Fruit fly (Drosophila melanogaster) whole organism, adult: ENCODE measurements around the gene CG4133.

Source experiments
- CG12768 ChIP-seq: fragments of 200-800 bp; sonication (Bioruptor generic); optimal IDR thresholded peaks from 2 replicates; lab custom pipeline; 2017; ENCODE audit warnings: missing biosample characterization, missing genetic modification characterization, mild to moderate bottlenecking, moderate library complexity, missing genetic modification reagents
- CG14711 ChIP-seq: fragments of 200-800 bp; sonication (Bioruptor generic); optimal IDR thresholded peaks from 2 replicates; lab custom pipeline; 2018; ENCODE audit warnings: missing biosample characterization, mild to moderate bottlenecking, missing genetic modification characterization, moderate library complexity
- CG1620 ChIP-seq: fragments of 200-800 bp; sonication (Bioruptor generic); optimal IDR thresholded peaks from 2 replicates; lab custom pipeline; 2016; ENCODE audit warnings: missing biosample characterization, missing genetic modification characterization
- CG33017 ChIP-seq: fragments of 200-800 bp; sonication (Bioruptor generic); optimal IDR thresholded peaks from 2 replicates; lab custom pipeline; 2018; ENCODE audit warnings: missing biosample characterization, mild to moderate bottlenecking, missing genetic modification characterization, moderate library complexity
- Clk ChIP-seq: fragments of 200-800 bp; sonication (Bioruptor generic); optimal IDR thresholded peaks from 2 replicates; lab custom pipeline; 2017; ENCODE audit warnings: missing biosample characterization, missing genetic modification characterization
- cnc ChIP-seq, 2 experiments: fragments of >200 bp; optimal IDR thresholded peaks; 2 replicates each; lab custom pipeline; 2017
- kay ChIP-seq: fragments of 200-800 bp; sonication (Bioruptor generic); peaks from one replicate; lab custom pipeline; 2016; ENCODE audit warnings: missing biosample characterization, missing genetic modification characterization, borderline replicate concordance
- ovo ChIP-seq: fragments of 200-800 bp; sonication (Bioruptor generic); optimal IDR thresholded peaks from 2 replicates; lab custom pipeline; 2016; ENCODE audit warnings: missing biosample characterization, missing genetic modification characterization
- toe ChIP-seq: fragments of 200-800 bp; sonication (Bioruptor generic); optimal IDR thresholded peaks from 2 replicates; lab custom pipeline; 2016; ENCODE audit warnings: missing biosample characterization, missing genetic modification characterization

- peak; percentile 92 for TF ChIP-seq CG14711 (tag; lab: Kevin White, UChicago)
- TF ChIP-seq ovo (GFP tag; lab: Kevin White, UChicago) = peak; percentile 59
- peak; percentile 77 for TF ChIP-seq CG1620 (GFP tag; lab: Kevin White, UChicago)
- TF ChIP-seq cnc (optimal IDR thresholded peaks at IDR 0.05; lab: Kevin White, UChicago) = no peak
- peak; percentile 41 for TF ChIP-seq Clk (GFP tag; lab: Kevin White, UChicago)
- TF ChIP-seq toe (GFP tag; lab: Kevin White, UChicago) = peak; percentile 49
- TF ChIP-seq kay (GFP tag; lab: Kevin White, UChicago) = peak; percentile 89
- peak; percentile 97 for TF ChIP-seq CG12768
- peak; percentile 94 for TF ChIP-seq CG33017
These were observed 20.0 kb upstream of the CG4133 start for dm6 chr2L:435311-435806.
